Worm (Caenorhabditis elegans) whole organism, L3 larva: ENCODE results near the gene str-64.

Source experiments
- R02D3.7 ChIP-seq: fragments of 150-350 bp; optimal IDR thresholded peaks from 2 replicates; lab custom pipeline; 2014; ENCODE audit warnings: missing biosample characterization, missing genetic modification characterization
- ZK546.5 ChIP-seq: sonication (generic microtip); optimal IDR thresholded peaks from 2 replicates; lab custom pipeline; 2017; ENCODE audit warnings: missing biosample characterization, missing genetic modification characterization
- aly-2 ChIP-seq: fragments of 150-350 bp; optimal IDR thresholded peaks from 2 replicates; lab custom pipeline; 2014; ENCODE audit warnings: missing biosample characterization, missing genetic modification characterization
- ama-1 ChIP-seq: fragments of 150-350 bp; optimal IDR thresholded peaks from 2 replicates; lab custom pipeline; 2018
- ceh-16 ChIP-seq: sonication (generic microtip); optimal IDR thresholded peaks from 2 replicates; lab custom pipeline; 2017; ENCODE audit warnings: missing biosample characterization, missing genetic modification characterization
- ceh-28 ChIP-seq: fragments of 150-350 bp; optimal IDR thresholded peaks from 2 replicates; lab custom pipeline; 2014; ENCODE audit warnings: missing biosample characterization, missing genetic modification reagents, missing genetic modification characterization
- ceh-82 ChIP-seq: fragments of 150-350 bp; optimal IDR thresholded peaks from 2 replicates; lab custom pipeline; 2014; ENCODE audit warnings: missing biosample characterization, missing genetic modification characterization
- ceh-9 ChIP-seq: sonication (generic microtip); optimal IDR thresholded peaks from 2 replicates; lab custom pipeline; 2018; ENCODE audit warnings: missing biosample characterization, missing genetic modification characterization
- daf-12 ChIP-seq: fragments of 150-350 bp; optimal IDR thresholded peaks from 2 replicates; lab custom pipeline; 2014; ENCODE audit warnings: missing biosample characterization, missing genetic modification reagents, missing genetic modification characterization
- egl-27 ChIP-seq: sonication (generic microtip); optimal IDR thresholded peaks from 4 replicates; lab custom pipeline; 2017; ENCODE audit warnings: missing biosample characterization, missing genetic modification reagents, missing genetic modification characterization
- egl-5 ChIP-seq: fragments of 150-350 bp; optimal IDR thresholded peaks from 2 replicates; lab custom pipeline; 2017; ENCODE audit warnings: missing biosample characterization, missing genetic modification reagents, missing genetic modification characterization, inconsistent platforms
- elt-3 ChIP-seq, 3 experiments: fragments of 150-350 bp in 1 of 3; sonication (generic microtip) in 2 of 3; optimal IDR thresholded peaks; 2 replicates in 2 of 3; 4 replicates in 1 of 3; lab custom pipeline; 2014 to 2017; ENCODE audit warnings: missing biosample characterization in 3 of 3, missing genetic modification characterization in 3 of 3
- eor-1 ChIP-seq, 2 experiments: fragments of 150-350 bp; optimal IDR thresholded peaks; 2 replicates each; lab custom pipeline; 2014 to 2018; ENCODE audit warnings: missing biosample characterization in 2 of 2, missing genetic modification characterization in 2 of 2
- fkh-10 ChIP-seq: sonication (generic microtip); optimal IDR thresholded peaks from 2 replicates; lab custom pipeline; 2017; ENCODE audit warnings: missing biosample characterization, missing genetic modification reagents, missing genetic modification characterization
- fkh-2 ChIP-seq: fragments of 150-350 bp; optimal IDR thresholded peaks from 2 replicates; lab custom pipeline; 2014; ENCODE audit warnings: missing biosample characterization, missing genetic modification reagents, missing genetic modification characterization
- jun-1 ChIP-seq: fragments of 150-350 bp; optimal IDR thresholded peaks from 2 replicates; lab custom pipeline; 2014; ENCODE audit warnings: missing biosample characterization, missing genetic modification reagents, missing genetic modification characterization
- lin-39 ChIP-seq: fragments of 150-350 bp; optimal IDR thresholded peaks from 2 replicates; lab custom pipeline; 2018; ENCODE audit warnings: missing biosample characterization, missing genetic modification reagents, missing genetic modification characterization
- lsy-12 ChIP-seq: sonication (generic microtip); optimal IDR thresholded peaks from 2 replicates; lab custom pipeline; 2016; ENCODE audit warnings: mild to moderate bottlenecking, missing genetic modification characterization, missing compliant biosample characterization
- mdl-1 ChIP-seq: fragments of 150-350 bp; optimal IDR thresholded peaks from 2 replicates; lab custom pipeline; 2014; ENCODE audit warnings: missing biosample characterization, missing genetic modification characterization
- nfya-1 ChIP-seq: sonication (generic microtip); optimal IDR thresholded peaks from 2 replicates; lab custom pipeline; 2017; ENCODE audit warnings: missing genetic modification characterization, mild to moderate bottlenecking, missing compliant biosample characterization, antibody characterized with exemption, moderate library complexity; ENCODE audit not compliant: insufficient read depth
- nhr-11 ChIP-seq: fragments of 150-350 bp; optimal IDR thresholded peaks from 2 replicates; lab custom pipeline; 2014; ENCODE audit warnings: missing biosample characterization, missing genetic modification characterization
- nhr-12 ChIP-seq: fragments of 150-350 bp; optimal IDR thresholded peaks from 2 replicates; lab custom pipeline; 2014; ENCODE audit warnings: missing biosample characterization, missing genetic modification characterization
- nhr-237 ChIP-seq: fragments of 150-350 bp; optimal IDR thresholded peaks from 2 replicates; lab custom pipeline; 2014; ENCODE audit warnings: missing biosample characterization, missing genetic modification characterization
- nhr-28 ChIP-seq: fragments of 150-350 bp; optimal IDR thresholded peaks from 2 replicates; lab custom pipeline; 2014; ENCODE audit warnings: missing biosample characterization, missing genetic modification characterization
- nhr-76 ChIP-seq: fragments of 150-350 bp; sonication (generic microtip); optimal IDR thresholded peaks from 5 replicates; lab custom pipeline; 2014; ENCODE audit warnings: missing biosample characterization, missing genetic modification characterization
- nhr-77 ChIP-seq: fragments of 150-350 bp; optimal IDR thresholded peaks from 2 replicates; lab custom pipeline; 2014; ENCODE audit warnings: missing biosample characterization, missing genetic modification characterization
- pha-4 ChIP-seq: fragments of 150-350 bp; optimal IDR thresholded peaks from 2 replicates; lab custom pipeline; 2014; ENCODE audit warnings: missing biosample characterization, missing genetic modification reagents, missing genetic modification characterization
- pqm-1 ChIP-seq: fragments of 150-350 bp; optimal IDR thresholded peaks from 2 replicates; lab custom pipeline; 2017; ENCODE audit warnings: missing biosample characterization, missing genetic modification characterization, inconsistent platforms
- sea-2 ChIP-seq: fragments of 150-350 bp; sonication (generic microtip); optimal IDR thresholded peaks from 4 replicates; lab custom pipeline; 2014; ENCODE audit warnings: missing biosample characterization, missing genetic modification reagents, missing genetic modification characterization
- skn-1 ChIP-seq: fragments of 150-350 bp; optimal IDR thresholded peaks from 2 replicates; lab custom pipeline; 2014; ENCODE audit warnings: missing biosample characterization, missing genetic modification characterization
- snpc-4 ChIP-seq: fragments of 150-350 bp; optimal IDR thresholded peaks from 2 replicates; lab custom pipeline; 2014; ENCODE audit warnings: missing biosample characterization, missing genetic modification characterization
- tbx-2 ChIP-seq: sonication (generic microtip); optimal IDR thresholded peaks from 2 replicates; lab custom pipeline; 2016; ENCODE audit warnings: mild to moderate bottlenecking, missing genetic modification characterization, missing compliant biosample characterization
- unc-62 ChIP-seq: fragments of 150-350 bp; sonication (generic microtip); optimal IDR thresholded peaks from 4 replicates; lab custom pipeline; 2014; ENCODE audit warnings: missing biosample characterization, missing genetic modification reagents, missing genetic modification characterization
- zag-1 ChIP-seq: fragments of 150-350 bp; optimal IDR thresholded peaks from 2 replicates; lab custom pipeline; 2014; ENCODE audit warnings: missing biosample characterization, missing genetic modification characterization
- ztf-11 ChIP-seq: fragments of 150-350 bp; optimal IDR thresholded peaks from 2 replicates; lab custom pipeline; 2014; ENCODE audit warnings: missing biosample characterization, missing genetic modification characterization

The str-64 gene

ce11 chrV:3282957-3283356, at the start of gene str-64:
Gene str-64 (plus strand): TSS chrV:3283257.
- TF ChIP-seq fkh-2 (tag; lab: Kevin White, UChicago), result no peak
- TF ChIP-seq daf-12 (tag; lab: Kevin White, UChicago), result no peak
- TF ChIP-seq ztf-11, result no peak
- TF ChIP-seq snpc-4 (tag; lab: Kevin White, UChicago), result no peak
- TF ChIP-seq ZK546.5 (tag; lab: Kevin White, UChicago), result no peak
- no peak for TF ChIP-seq pqm-1
- TF ChIP-seq R02D3.7 (tag; lab: Kevin White, UChicago), result no peak
- no peak for TF ChIP-seq lin-39 (tag; lab: Kevin White, UChicago)
- no peak for TF ChIP-seq unc-62 (GFP tag; lab: Kevin White, UChicago)
- no peak for TF ChIP-seq nhr-76 (tag; lab: Kevin White, UChicago)
- TF ChIP-seq mdl-1 (tag; lab: Kevin White, UChicago), result no peak
- TF ChIP-seq nhr-77, result no peak
- no peak for TF ChIP-seq skn-1 (tag; lab: Kevin White, UChicago)
- TF ChIP-seq nfya-1, result no peak
- TF ChIP-seq nhr-237 (tag; lab: Kevin White, UChicago), result no peak
- TF ChIP-seq zag-1 (tag; lab: Kevin White, UChicago), result no peak
- no peak for TF ChIP-seq eor-1 (tag; optimal IDR thresholded peaks at IDR 0.05; lab: Kevin White, UChicago)
- TF ChIP-seq ceh-28, result no peak

- TF ChIP-seq R02D3.7 (tag; lab: Kevin White, UChicago), result no peak
- no peak for TF ChIP-seq ceh-9 (tag; lab: Kevin White, UChicago)
- no peak for TF ChIP-seq ceh-16
- no peak for TF ChIP-seq nhr-77
- no peak for TF ChIP-seq aly-2 (tag; lab: Kevin White, UChicago)
- TF ChIP-seq snpc-4 (tag; lab: Kevin White, UChicago), result no peak
- no peak for TF ChIP-seq pha-4 (tag; lab: Kevin White, UChicago)
Observed at ce11 chrV:3234887-3235286, 48.2 kb upstream of the str-64 start, which contains the start of gene K08D9.6. Gene K08D9.6 (minus strand): TSS chrV:3234987.

ce11 chrV:3236610-3237009, 46.4 kb upstream of the str-64 start, which contains the start of the genes K08D9.9 and str-16:
Gene K08D9.9 (minus strand): TSS chrV:3236710.
Gene str-16 (plus strand): TSS chrV:3236875.
- no peak for TF ChIP-seq nhr-11 (tag; lab: Kevin White, UChicago)
- no peak for TF ChIP-seq egl-5

ce11 chrV:3241175-3241574, 41.9 kb upstream of the str-64 start, which contains the start of gene srj-11:
Gene srj-11 (plus strand): TSS chrV:3241424.
- TF ChIP-seq tbx-2 (tag; lab: Kevin White, UChicago) (no peak), aly-2 (tag; lab: Kevin White, UChicago) (no peak), egl-27 (no peak), nfya-1 (no peak), nhr-28 (no peak), elt-3 (tag; optimal IDR thresholded peaks at IDR 0.05; lab: Kevin White, UChicago) (no peak), ama-1 (lab: Kevin White, UChicago) (no peak), skn-1 (tag; lab: Kevin White, UChicago) (no peak), pqm-1 (no peak), lsy-12 (tag; lab: Kevin White, UChicago) (no peak), jun-1 (no peak), nhr-76 (tag; lab: Kevin White, UChicago) (no peak)
- TF ChIP-seq, all 47 proteins: peak for 0

- TF ChIP-seq fkh-10 (GFP tag; lab: Kevin White, UChicago) (no peak), daf-12 (tag; lab: Kevin White, UChicago) (no peak), ceh-9 (tag; lab: Kevin White, UChicago) (no peak), sea-2 (no peak), ceh-82 (tag; lab: Kevin White, UChicago) (no peak), pha-4 (tag; lab: Kevin White, UChicago) (no peak), ama-1 (lab: Kevin White, UChicago) (no peak), skn-1 (tag; lab: Kevin White, UChicago) (no peak), tbx-2 (tag; lab: Kevin White, UChicago) (no peak), nhr-12 (no peak), fkh-2 (tag; lab: Kevin White, UChicago) (no peak), pqm-1 (no peak)
Observed at ce11 chrV:3242984-3243383, 40.1 kb upstream of the str-64 start, which contains the start of gene gst-23. Gene gst-23 (plus strand): TSS chrV:3243284.
